Fruit fly (Drosophila melanogaster): ENCODE measurements around the gene CG13405.

- TF ChIP-seq psq (optimal IDR thresholded peaks at IDR 0.05), result no peak
- TF ChIP-seq CG8478 (optimal IDR thresholded peaks at IDR 0.05), result no peak
- TF ChIP-seq usp (GFP tag; optimal IDR thresholded peaks at IDR 0.05), result no peak
Measured at dm6 chr3L:71247-71646, 3.9 kb downstream of the CG13405 start.
